Worm (Caenorhabditis elegans) whole organism, L4 larva: Measurements from ENCODE around the gene rnf-113.

Experiments used
- mdl-1 ChIP-seq, 2 experiments: fragments of 150-350 bp in 1 of 2; sonication (generic microtip) in 1 of 2; optimal IDR thresholded peaks; 2 replicates each; lab custom pipeline; 2014 to 2017; ENCODE audit warnings: missing biosample characterization in 2 of 2, missing genetic modification characterization in 2 of 2
- snpc-4 ChIP-seq: fragments of 150-350 bp; optimal IDR thresholded peaks from 2 replicates; lab custom pipeline; 2014; ENCODE audit warnings: missing biosample characterization, missing genetic modification characterization
- zag-1 ChIP-seq: fragments of 150-350 bp; optimal IDR thresholded peaks from 2 replicates; lab custom pipeline; 2014; ENCODE audit warnings: missing biosample characterization, missing genetic modification characterization
- ztf-11 ChIP-seq: fragments of 150-350 bp; optimal IDR thresholded peaks from 2 replicates; lab custom pipeline; 2014; ENCODE audit warnings: missing biosample characterization, missing genetic modification characterization

DNA sequence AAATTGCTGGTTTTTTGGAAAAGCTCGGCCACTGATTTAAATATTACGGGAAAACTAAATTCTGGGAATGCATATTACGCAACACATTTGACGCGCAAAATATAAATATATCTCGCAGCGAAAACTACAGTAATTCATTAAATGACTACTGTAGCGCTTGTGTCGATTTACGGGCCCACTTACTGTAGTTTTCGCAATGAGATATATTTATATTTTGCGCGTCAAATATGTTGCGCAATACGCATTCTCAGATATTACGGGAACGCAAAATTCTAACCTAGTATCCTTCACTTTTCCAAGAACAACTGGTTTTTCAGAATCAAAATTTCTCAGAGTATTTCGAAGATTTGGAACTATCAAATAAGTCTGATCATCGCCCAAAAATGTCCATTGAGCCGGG, 47.8 kb downstream of the rnf-113 start:
- TF ChIP-seq snpc-4 (no peak), zag-1 (no peak), ztf-11 (tag; lab: Kevin White, UChicago) (no peak), mdl-1 (tag; optimal IDR thresholded peaks at IDR 0.05; lab: Kevin White, UChicago) (no peak)
